Fruit fly (Drosophila melanogaster): ENCODE data around the gene aph-1.

aph-1 gene

DNA sequence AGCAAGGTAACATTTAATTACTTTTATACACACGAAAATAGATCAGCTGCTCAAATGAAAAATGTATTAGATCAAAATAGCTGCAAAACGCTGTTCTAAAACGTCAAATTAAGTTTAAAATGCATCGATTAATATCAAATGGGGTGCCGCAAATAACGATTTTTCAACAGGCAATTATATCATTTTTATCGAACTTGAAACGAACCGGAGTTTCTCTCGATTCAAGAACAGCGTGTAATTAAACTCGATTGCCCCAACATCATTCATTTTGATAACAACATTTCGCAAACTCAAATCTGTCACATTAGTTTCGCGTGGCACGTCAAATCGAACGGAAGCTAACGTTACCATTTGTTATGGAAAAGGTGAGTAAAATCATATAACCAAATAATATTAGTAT, 40.7 kb upstream of the aph-1 start, which contains the start of gene CG31689:
Gene CG31689 (plus strand): TSS at position 301 of the 400 bp plus-strand sequence.
- TF ChIP-seq pad (GFP tag; optimal IDR thresholded peaks at IDR 0.05) (no peak), Hr96 (GFP tag; optimal IDR thresholded peaks at IDR 0.05) (no peak), Clk (GFP tag; optimal IDR thresholded peaks at IDR 0.05) (no peak), CG7101 (tag; optimal IDR thresholded peaks at IDR 0.05) (no peak), cic (GFP tag; optimal IDR thresholded peaks at IDR 0.05) (no peak), Crg-1 (GFP tag; optimal IDR thresholded peaks at IDR 0.05) (no peak), Mnt (GFP tag; optimal IDR thresholded peaks at IDR 0.05) (no peak), ovo (GFP tag; optimal IDR thresholded peaks at IDR 0.05) (no peak)

DNA sequence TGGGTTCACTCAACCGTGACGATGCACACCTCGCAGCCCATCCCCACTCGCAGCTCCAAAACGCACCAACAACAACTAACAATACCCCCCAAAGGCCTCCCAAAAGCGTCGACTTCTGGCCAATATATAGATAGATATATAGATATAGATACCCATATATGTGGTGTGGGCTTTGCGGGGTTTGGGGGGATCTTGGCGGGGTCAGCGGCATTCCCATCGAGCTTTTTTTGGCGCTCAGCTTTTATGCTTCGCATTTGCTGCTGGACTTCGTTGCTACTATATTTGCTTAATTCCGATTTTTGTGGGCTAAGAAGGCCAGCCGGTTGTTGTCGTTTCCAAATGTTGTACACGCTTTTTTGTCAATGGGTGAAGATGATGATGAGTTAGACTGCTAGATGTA, 38.7 kb upstream of the aph-1 start:
- no peak for TF ChIP-seq Mnt (GFP tag; optimal IDR thresholded peaks at IDR 0.05)
- no peak for TF ChIP-seq pad (GFP tag; optimal IDR thresholded peaks at IDR 0.05)
- no peak for TF ChIP-seq CG12768 (GFP tag; optimal IDR thresholded peaks at IDR 0.05)
- TF ChIP-seq Hr96 (GFP tag; optimal IDR thresholded peaks at IDR 0.05) = no peak
- TF ChIP-seq CG1620 (GFP tag; optimal IDR thresholded peaks at IDR 0.05) = no peak
- no peak for TF ChIP-seq ovo (GFP tag; optimal IDR thresholded peaks at IDR 0.05)
- TF ChIP-seq bab1 (GFP tag; optimal IDR thresholded peaks at IDR 0.05) = no peak
- no peak for TF ChIP-seq cic (GFP tag; optimal IDR thresholded peaks at IDR 0.05)
- TF ChIP-seq kay (GFP tag; ENCODE audit: borderline replicate concordance) = no peak
- no peak for TF ChIP-seq toe (GFP tag; optimal IDR thresholded peaks at IDR 0.05)
- no peak for TF ChIP-seq Clk (GFP tag; optimal IDR thresholded peaks at IDR 0.05)
- no peak for TF ChIP-seq Crg-1 (GFP tag; optimal IDR thresholded peaks at IDR 0.05)
- TF ChIP-seq CG33017 (tag; optimal IDR thresholded peaks at IDR 0.05) = no peak
- no peak for TF ChIP-seq CG7045 (GFP tag; optimal IDR thresholded peaks at IDR 0.05)
- no peak for TF ChIP-seq cnc (optimal IDR thresholded peaks at IDR 0.05)
- TF ChIP-seq CG7101 (tag; optimal IDR thresholded peaks at IDR 0.05) = no peak
- TF ChIP-seq CG11617 (GFP tag; optimal IDR thresholded peaks at IDR 0.05) = no peak

DNA sequence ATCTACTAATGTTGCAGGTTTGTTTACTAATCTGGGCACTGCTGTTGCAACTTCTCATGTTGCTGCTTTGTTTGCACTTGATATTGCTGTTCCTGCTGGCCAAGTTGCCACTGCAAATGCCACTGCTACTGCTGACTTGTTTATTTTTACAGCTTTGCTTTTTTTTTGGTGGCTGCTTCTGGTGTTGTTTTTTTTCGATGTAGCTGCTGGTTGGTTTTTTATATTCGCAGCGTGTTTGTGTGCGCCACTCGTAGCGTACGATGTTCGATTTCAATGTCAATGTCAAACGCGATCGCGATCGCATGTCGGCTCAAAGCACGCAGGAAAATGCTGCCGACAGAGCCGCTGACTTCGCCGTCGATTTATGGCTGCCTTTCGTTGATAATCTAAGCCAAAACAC, 38.2 kb upstream of the aph-1 start:
- TF ChIP-seq CG11617 (GFP tag; optimal IDR thresholded peaks at IDR 0.05) (no peak), CG7101 (tag; optimal IDR thresholded peaks at IDR 0.05) (no peak), cic (GFP tag; optimal IDR thresholded peaks at IDR 0.05) (no peak), CG33017 (tag; optimal IDR thresholded peaks at IDR 0.05) (no peak), Crg-1 (GFP tag; optimal IDR thresholded peaks at IDR 0.05) (no peak), tj (GFP tag; optimal IDR thresholded peaks at IDR 0.05) (no peak), ovo (GFP tag; optimal IDR thresholded peaks at IDR 0.05) (no peak), Clk (GFP tag; optimal IDR thresholded peaks at IDR 0.05) (no peak), toe (GFP tag; optimal IDR thresholded peaks at IDR 0.05) (no peak), cnc (optimal IDR thresholded peaks at IDR 0.05) (no peak), CG7045 (GFP tag; optimal IDR thresholded peaks at IDR 0.05) (no peak)

DNA sequence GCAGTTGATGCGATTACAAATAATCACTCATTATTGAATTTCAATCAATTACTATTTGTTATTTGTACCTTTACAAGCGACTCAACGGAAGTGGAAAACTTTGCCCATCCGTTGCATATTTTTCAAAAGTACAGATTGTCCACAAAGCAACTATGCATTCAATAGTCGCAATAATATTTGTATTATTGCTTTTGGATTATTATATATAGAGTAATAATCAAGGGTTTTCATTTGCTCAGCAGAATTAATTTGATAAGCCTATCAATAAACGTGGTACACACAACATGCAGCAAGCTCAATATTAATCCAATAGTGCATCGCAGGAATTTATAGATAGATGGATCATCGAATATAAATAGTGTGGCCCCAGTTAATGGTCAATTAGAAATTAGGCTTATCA, 37.5 kb upstream of the aph-1 start:
- TF ChIP-seq CG14711 (tag; optimal IDR thresholded peaks at IDR 0.05) (peak; percentile 7), cic (GFP tag; optimal IDR thresholded peaks at IDR 0.05) (peak; percentile 80), tj (GFP tag; optimal IDR thresholded peaks at IDR 0.05) (peak; percentile 62), kay (GFP tag; ENCODE audit: borderline replicate concordance) (peak; percentile 66), Mnt (GFP tag; optimal IDR thresholded peaks at IDR 0.05) (no peak)

DNA sequence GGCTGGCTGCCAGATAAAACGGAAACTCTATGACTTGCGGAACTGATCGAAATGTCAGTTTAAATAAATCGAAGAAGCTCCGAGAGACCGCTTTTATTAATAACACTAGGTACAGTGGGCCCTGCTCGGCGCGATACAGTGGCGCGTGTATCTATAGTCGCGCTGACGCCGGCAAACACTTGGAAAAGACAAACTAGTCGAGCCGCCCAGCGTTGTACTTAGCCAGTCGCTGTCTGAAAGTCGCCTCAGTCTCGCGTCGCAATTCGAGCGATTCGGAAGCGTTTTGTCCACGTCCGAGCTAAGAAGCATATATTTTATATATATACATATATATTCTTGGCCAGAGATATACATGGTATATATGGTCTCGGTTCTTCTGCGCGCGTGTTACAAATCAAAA, 36.2 kb upstream of the aph-1 start:
- peak; percentile 54 for TF ChIP-seq CG14711 (tag; optimal IDR thresholded peaks at IDR 0.05)
- TF ChIP-seq Crg-1 (GFP tag; optimal IDR thresholded peaks at IDR 0.05) = peak; percentile 5
- peak; percentile 50 for TF ChIP-seq cic (GFP tag; optimal IDR thresholded peaks at IDR 0.05)
- no peak for TF ChIP-seq ovo (GFP tag; optimal IDR thresholded peaks at IDR 0.05)
- no peak for TF ChIP-seq CG5204 (GFP tag; optimal IDR thresholded peaks at IDR 0.05)
- TF ChIP-seq CG7101 (tag; optimal IDR thresholded peaks at IDR 0.05) = peak; percentile 42
- no peak for TF ChIP-seq Clk (GFP tag; optimal IDR thresholded peaks at IDR 0.05)
- TF ChIP-seq tj (GFP tag; optimal IDR thresholded peaks at IDR 0.05) = peak; percentile 75
- peak; percentile 59 for TF ChIP-seq CG12768 (GFP tag; optimal IDR thresholded peaks at IDR 0.05)
- peak; percentile 14 for TF ChIP-seq CG11617 (GFP tag; optimal IDR thresholded peaks at IDR 0.05)
- TF ChIP-seq pad (GFP tag; optimal IDR thresholded peaks at IDR 0.05) = peak; percentile 12
- peak; percentile 26 for TF ChIP-seq bab1 (GFP tag; optimal IDR thresholded peaks at IDR 0.05)
- peak; percentile 72 for TF ChIP-seq CG33017 (tag; optimal IDR thresholded peaks at IDR 0.05)
- TF ChIP-seq Hr96 (GFP tag; optimal IDR thresholded peaks at IDR 0.05) = peak; percentile 9
- TF ChIP-seq CG7045 (GFP tag; optimal IDR thresholded peaks at IDR 0.05) = peak; percentile 44
- TF ChIP-seq cnc (optimal IDR thresholded peaks at IDR 0.05) = no peak
- peak; percentile 63 for TF ChIP-seq Mnt (GFP tag; optimal IDR thresholded peaks at IDR 0.05)
- TF ChIP-seq kay (GFP tag; ENCODE audit: borderline replicate concordance) = peak; percentile 9

DNA sequence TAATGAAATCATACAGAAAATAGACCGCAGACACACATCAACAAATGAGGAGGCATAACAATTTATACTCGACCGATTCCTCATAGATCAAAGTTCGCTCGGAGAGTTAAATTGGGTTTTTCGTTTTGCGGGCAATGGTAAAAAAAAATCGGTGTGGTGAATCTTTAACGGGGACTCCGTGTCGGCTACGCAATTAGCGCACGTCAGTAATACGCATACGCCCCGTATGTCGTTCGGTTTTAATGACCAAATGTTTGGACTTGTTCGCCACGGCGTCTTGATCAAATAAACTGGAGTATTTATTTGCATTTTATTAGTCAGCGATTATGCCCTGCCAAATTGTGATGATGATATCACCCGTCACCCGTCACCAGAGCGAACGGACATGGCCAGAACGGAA, 35.3 kb upstream of the aph-1 start:
- TF ChIP-seq kay (GFP tag; ENCODE audit: borderline replicate concordance) = peak; percentile 73
- no peak for TF ChIP-seq ovo (GFP tag; optimal IDR thresholded peaks at IDR 0.05)

DNA sequence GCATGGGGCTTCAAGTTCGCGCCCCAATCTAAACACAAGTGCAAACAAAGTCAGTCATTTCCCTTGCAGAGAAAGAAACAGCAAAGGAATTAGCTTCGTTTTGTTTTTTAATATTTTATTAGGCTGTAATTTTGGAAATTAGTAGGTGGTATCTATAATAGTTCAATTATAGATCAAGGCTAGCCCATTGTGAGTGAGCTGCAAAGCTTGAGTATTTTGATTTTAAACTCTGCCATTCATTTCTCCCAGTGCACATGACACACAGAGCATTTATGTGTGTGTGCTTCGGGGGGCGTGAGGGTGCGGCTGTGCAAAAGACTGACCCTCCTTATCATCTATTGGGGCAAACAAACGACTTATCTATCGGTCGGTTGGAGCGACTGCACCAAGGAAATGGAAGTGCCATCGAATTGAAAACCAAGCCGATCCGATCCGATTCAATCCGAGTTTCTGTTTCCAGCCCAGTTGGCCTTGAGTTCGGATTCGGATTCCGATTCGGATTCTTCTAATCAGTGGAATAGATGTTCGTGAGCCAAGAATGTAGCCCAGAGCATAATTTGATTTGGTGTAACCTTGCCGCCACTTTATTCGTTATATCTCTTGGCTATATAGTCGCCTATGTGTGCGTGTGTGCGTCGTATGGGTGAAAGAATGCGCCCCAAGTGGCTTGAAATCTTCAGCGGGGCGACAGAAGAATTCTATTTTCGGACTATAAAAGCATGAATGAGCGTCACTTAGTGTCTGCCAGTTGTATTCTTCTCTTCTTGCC, 34.5 kb upstream of the aph-1 start:
- TF ChIP-seq cic (GFP tag; optimal IDR thresholded peaks at IDR 0.05) (no peak), CG1620 (GFP tag; optimal IDR thresholded peaks at IDR 0.05) (peak; percentile 17), CG14711 (tag; optimal IDR thresholded peaks at IDR 0.05) (peak; percentile 49), toe (GFP tag; optimal IDR thresholded peaks at IDR 0.05) (peak; percentile 47), CG11617 (GFP tag; optimal IDR thresholded peaks at IDR 0.05) (peak; percentile 45), Crg-1 (GFP tag; optimal IDR thresholded peaks at IDR 0.05) (no peak), CG5204 (GFP tag; optimal IDR thresholded peaks at IDR 0.05) (peak; percentile 43), bab1 (GFP tag; optimal IDR thresholded peaks at IDR 0.05) (no peak), Clk (GFP tag; optimal IDR thresholded peaks at IDR 0.05) (no peak), tj (GFP tag; optimal IDR thresholded peaks at IDR 0.05) (no peak), CG7101 (tag; optimal IDR thresholded peaks at IDR 0.05) (peak; percentile 54), CG12768 (GFP tag; optimal IDR thresholded peaks at IDR 0.05) (no peak), CG33017 (tag; optimal IDR thresholded peaks at IDR 0.05) (peak; percentile 23), CG7045 (GFP tag; optimal IDR thresholded peaks at IDR 0.05) (peak; percentile 43), kay (GFP tag; ENCODE audit: borderline replicate concordance) (peak; percentile 59), cnc (optimal IDR thresholded peaks at IDR 0.05) (no peak), ovo (GFP tag; optimal IDR thresholded peaks at IDR 0.05) (no peak)

Data from whole organism, adult.